Fruit fly (Drosophila melanogaster) whole organism, embryonic: Measurements from ENCODE around the gene Nf-YC.

Experiments
- Asciz ChIP-seq: fragments of 200-800 bp; sonication (Bioruptor generic); optimal IDR thresholded peaks from 2 replicates; lab custom pipeline; 2017; ENCODE audit warnings: missing biosample characterization, mild to moderate bottlenecking, missing genetic modification characterization, missing genetic modification reagents
- BEAF-32 ChIP-seq: fragments of 200-800 bp; sonication (Bioruptor generic); optimal IDR thresholded peaks from 3 replicates; lab custom pipeline; 2017; ENCODE audit warnings: missing biosample characterization, missing genetic modification characterization, mild to moderate bottlenecking, moderate library complexity, missing genetic modification reagents
- Bgb ChIP-seq: fragments of 200-800 bp; sonication (Bioruptor generic); IDR thresholded peaks from 2 replicates; pipeline ENCODE4 v1.3.6; 2022; ENCODE audit warnings: missing biosample characterization, missing genetic modification characterization; ENCODE audit not compliant: partially characterized antibody
- CG15269 ChIP-seq: fragments of 200-800 bp; sonication (Bioruptor generic); optimal IDR thresholded peaks from 2 replicates; lab custom pipeline; 2018; ENCODE audit warnings: missing biosample characterization, mild to moderate bottlenecking, missing genetic modification characterization, moderate library complexity
- CG15514 ChIP-seq: fragments of 200-800 bp; sonication (Bioruptor generic); optimal IDR thresholded peaks from 3 replicates; lab custom pipeline; 2017; ENCODE audit warnings: missing biosample characterization, missing genetic modification characterization, mild to moderate bottlenecking, moderate library complexity, missing genetic modification reagents
- CG17186 ChIP-seq: fragments of 200-800 bp; sonication (Bioruptor generic); optimal IDR thresholded peaks from 3 replicates; lab custom pipeline; 2017; ENCODE audit warnings: missing biosample characterization, missing genetic modification reagents, missing genetic modification characterization
- CG2116 ChIP-seq: fragments of 200-800 bp; sonication (Bioruptor generic); optimal IDR thresholded peaks from 3 replicates; lab custom pipeline; 2018; ENCODE audit warnings: missing biosample characterization, mild to moderate bottlenecking, missing genetic modification characterization
- CG6791 ChIP-seq: fragments of 200-800 bp; sonication (Bioruptor generic); IDR thresholded peaks from 3 replicates; pipeline ENCODE4 v1.3.6; 2022; ENCODE audit warnings: missing biosample characterization, missing genetic modification characterization; ENCODE audit not compliant: partially characterized antibody
- CG7963 ChIP-seq: fragments of 200-800 bp; sonication (Bioruptor generic); IDR thresholded peaks from 3 replicates; pipeline ENCODE4 v1.3.6; 2022; ENCODE audit warnings: missing biosample characterization, missing genetic modification characterization; ENCODE audit not compliant: partially characterized antibody
- CG9797 ChIP-seq: fragments of 200-800 bp; sonication (Bioruptor generic); optimal IDR thresholded peaks from 3 replicates; lab custom pipeline; 2018; ENCODE audit warnings: missing biosample characterization, mild to moderate bottlenecking, missing genetic modification characterization
- Dll ChIP-seq: fragments of 200-800 bp; sonication (Bioruptor generic); IDR thresholded peaks from 4 replicates; pipeline ENCODE4 v1.3.6; 2022; ENCODE audit warnings: missing biosample characterization, missing genetic modification characterization; ENCODE audit not compliant: partially characterized antibody
- Dref ChIP-seq: fragments of 200-800 bp; sonication (Bioruptor generic); IDR thresholded peaks from 2 replicates; pipeline ENCODE4 v1.3.6; 2022; ENCODE audit warnings: missing biosample characterization, missing genetic modification characterization
- E2f2 ChIP-seq: fragments of 200-800 bp; sonication (Bioruptor generic); IDR thresholded peaks from 2 replicates; pipeline ENCODE4 v1.3.6; 2022; ENCODE audit warnings: missing biosample characterization, missing genetic modification characterization
- HLH4C ChIP-seq: fragments of 200-800 bp; sonication (Bioruptor generic); IDR thresholded peaks from 3 replicates; pipeline ENCODE4 v1.3.6; 2022; ENCODE audit warnings: missing biosample characterization, missing genetic modification characterization; ENCODE audit not compliant: partially characterized antibody
- Hr3 ChIP-seq: fragments of 200-800 bp; sonication (Bioruptor generic); optimal IDR thresholded peaks from 3 replicates; lab custom pipeline; 2016; ENCODE audit warnings: missing biosample characterization, missing genetic modification characterization
- Lpt ChIP-seq: fragments of >200 bp; optimal IDR thresholded peaks from 2 replicates; lab custom pipeline; 2018; ENCODE audit warnings: missing biosample characterization, missing genetic modification characterization
- Myb ChIP-seq: fragments of 200-800 bp; sonication (Bioruptor generic); optimal IDR thresholded peaks from 2 replicates; lab custom pipeline; 2016; ENCODE audit warnings: missing biosample characterization, missing genetic modification characterization
- Sin3A ChIP-seq: fragments of >200 bp; optimal IDR thresholded peaks from 2 replicates; lab custom pipeline; 2018
- Sry-β ChIP-seq: fragments of 200-800 bp; sonication (Bioruptor generic); optimal IDR thresholded peaks from 2 replicates; lab custom pipeline; 2018; ENCODE audit warnings: missing biosample characterization, mild to moderate bottlenecking, missing genetic modification characterization, moderate library complexity
- Stat92E ChIP-seq, 3 experiments: fragments of >200 bp in 2 of 3; fragments of 200-800 bp in 1 of 3; sonication (Bioruptor generic) in 1 of 3; optimal IDR thresholded peaks; 2 replicates each; lab custom pipeline; 2017 to 2019; ENCODE audit warnings: missing biosample characterization in 3 of 3, missing genetic modification characterization in 3 of 3, mild to moderate bottlenecking in 1 of 3, moderate library complexity in 1 of 3
- Usf ChIP-seq: fragments of 200-800 bp; sonication (Bioruptor generic); optimal IDR thresholded peaks from 2 replicates; lab custom pipeline; 2017; ENCODE audit warnings: missing genotype, missing biosample characterization, missing genetic modification characterization
- YL-1 ChIP-seq: fragments of 200-800 bp; sonication (Bioruptor generic); optimal IDR thresholded peaks from 3 replicates; lab custom pipeline; 2017; ENCODE audit warnings: missing biosample characterization, mild to moderate bottlenecking, missing genetic modification characterization
- amos ChIP-seq: fragments of 200-800 bp; sonication (Bioruptor generic); IDR thresholded peaks from 2 replicates; pipeline ENCODE4 v1.3.6; 2022; ENCODE audit warnings: missing biosample characterization, missing genetic modification characterization; ENCODE audit not compliant: partially characterized antibody
- bbx ChIP-seq: fragments of 200-800 bp; sonication (Bioruptor generic); IDR thresholded peaks from 2 replicates; pipeline ENCODE4 v1.3.6; 2022; ENCODE audit warnings: missing biosample characterization, missing genetic modification characterization; ENCODE audit not compliant: partially characterized antibody
- cg ChIP-seq: fragments of 200-800 bp; sonication (Bioruptor generic); optimal IDR thresholded peaks from 3 replicates; lab custom pipeline; 2019; ENCODE audit warnings: missing biosample characterization, mild to moderate bottlenecking, missing genetic modification characterization, moderate library complexity
- chif ChIP-seq, 2 experiments: fragments of 200-800 bp; sonication (Bioruptor generic); optimal IDR thresholded peaks; 3 replicates each; lab custom pipeline; 2016; ENCODE audit warnings: missing biosample characterization in 2 of 2, missing genetic modification characterization in 2 of 2
- chinmo ChIP-seq: fragments of 200-800 bp; sonication (Bioruptor generic); IDR thresholded peaks from 4 replicates; pipeline ENCODE4 v1.3.6; 2022; ENCODE audit warnings: missing biosample characterization, missing genetic modification characterization; ENCODE audit not compliant: partially characterized antibody
- dan ChIP-seq: fragments of 200-800 bp; sonication (Bioruptor generic); IDR thresholded peaks from 2 replicates; pipeline ENCODE4 v1.3.6; 2022; ENCODE audit warnings: missing biosample characterization, missing genetic modification characterization
- dm ChIP-seq: fragments of 200-800 bp; sonication (Bioruptor generic); optimal IDR thresholded peaks from 3 replicates; lab custom pipeline; 2016; ENCODE audit warnings: missing biosample characterization, missing genetic modification characterization
- ind ChIP-seq: fragments of 200-800 bp; sonication (Bioruptor generic); optimal IDR thresholded peaks from 3 replicates; lab custom pipeline; 2016; ENCODE audit warnings: missing biosample characterization, missing genetic modification characterization
- lola ChIP-seq, 3 experiments: fragments of >200 bp in 2 of 3; fragments of 200-800 bp in 1 of 3; sonication (Bioruptor generic) in 1 of 3; optimal IDR thresholded peaks; 2 replicates each; lab custom pipeline; 2017 to 2019; ENCODE audit warnings: missing biosample characterization in 3 of 3, missing genetic modification characterization in 3 of 3, mild to moderate bottlenecking in 1 of 3, moderate library complexity in 1 of 3
- mirr ChIP-seq: fragments of 200-800 bp; sonication (Bioruptor generic); optimal IDR thresholded peaks from 3 replicates; lab custom pipeline; 2018; ENCODE audit warnings: missing biosample characterization, mild to moderate bottlenecking, missing genetic modification characterization
- mld ChIP-seq: fragments of 200-800 bp; sonication (Bioruptor generic); IDR thresholded peaks from 3 replicates; pipeline ENCODE4 v1.3.6; 2022; ENCODE audit warnings: missing biosample characterization, missing genetic modification characterization; ENCODE audit not compliant: partially characterized antibody
- nerfin-2 ChIP-seq: fragments of 200-800 bp; sonication (Bioruptor generic); IDR thresholded peaks from 2 replicates; pipeline ENCODE4 v1.3.6; 2022; ENCODE audit warnings: missing biosample characterization, missing genetic modification characterization; ENCODE audit not compliant: partially characterized antibody
- nom ChIP-seq: fragments of 200-800 bp; sonication (Bioruptor generic); optimal IDR thresholded peaks from 2 replicates; lab custom pipeline; 2017; ENCODE audit warnings: missing biosample characterization, missing genetic modification characterization, mild to moderate bottlenecking, moderate library complexity, missing genetic modification reagents
- phol ChIP-seq: fragments of 200-800 bp; sonication (Bioruptor generic); optimal IDR thresholded peaks from 3 replicates; lab custom pipeline; 2018; ENCODE audit warnings: missing biosample characterization, mild to moderate bottlenecking, missing genetic modification characterization, moderate library complexity
- pum ChIP-seq: fragments of 200-800 bp; sonication (Bioruptor generic); optimal IDR thresholded peaks from 2 replicates; lab custom pipeline; 2016; ENCODE audit warnings: missing biosample characterization, missing genetic modification characterization
- pzg ChIP-seq: fragments of 200-800 bp; sonication (Bioruptor generic); optimal IDR thresholded peaks from 3 replicates; lab custom pipeline; 2018; ENCODE audit warnings: missing biosample characterization, mild to moderate bottlenecking, missing genetic modification characterization, moderate library complexity
- ranshi ChIP-seq: fragments of 200-800 bp; sonication (Bioruptor generic); IDR thresholded peaks from 2 replicates; pipeline ENCODE4 v1.3.6; 2022; ENCODE audit warnings: missing biosample characterization, missing genetic modification characterization
- row ChIP-seq: fragments of 200-800 bp; sonication (Bioruptor generic); IDR thresholded peaks from 3 replicates; pipeline ENCODE4 v1.3.6; 2022; ENCODE audit warnings: missing biosample characterization, missing genetic modification characterization
- salm ChIP-seq: fragments of 200-800 bp; sonication (Bioruptor generic); optimal IDR thresholded peaks from 2 replicates; lab custom pipeline; 2018; ENCODE audit warnings: missing biosample characterization, mild to moderate bottlenecking, missing genetic modification characterization
- sna ChIP-seq: fragments of 200-800 bp; sonication (Bioruptor generic); IDR thresholded peaks from 2 replicates; pipeline ENCODE4 v1.3.6; 2022; ENCODE audit warnings: missing biosample characterization, missing genetic modification characterization; ENCODE audit not compliant: partially characterized antibody
- sr ChIP-seq: fragments of 200-800 bp; sonication (Bioruptor generic); IDR thresholded peaks from 3 replicates; pipeline ENCODE4 v1.3.6; 2022; ENCODE audit warnings: missing biosample characterization, missing genetic modification characterization
- trem ChIP-seq: fragments of 200-800 bp; optimal IDR thresholded peaks from 3 replicates; lab custom pipeline; 2019; ENCODE audit warnings: missing biosample characterization, mild to moderate bottlenecking, missing genetic modification characterization, moderate library complexity
- unc-4 ChIP-seq: fragments of 200-800 bp; sonication (Bioruptor generic); IDR thresholded peaks from 2 replicates; pipeline ENCODE4 v1.3.6; 2022; ENCODE audit warnings: missing biosample characterization, missing genetic modification characterization; ENCODE audit not compliant: partially characterized antibody
- vnd ChIP-seq: fragments of 200-800 bp; sonication (Bioruptor generic); IDR thresholded peaks from 3 replicates; pipeline ENCODE4 v1.3.6; 2022; ENCODE audit warnings: missing biosample characterization, missing genetic modification characterization; ENCODE audit not compliant: partially characterized antibody
- wek ChIP-seq: fragments of 200-800 bp; sonication (Bioruptor generic); optimal IDR thresholded peaks from 3 replicates; lab custom pipeline; 2018; ENCODE audit warnings: missing biosample characterization, mild to moderate bottlenecking, missing genetic modification characterization, moderate library complexity
- zen2 ChIP-seq: fragments of 200-800 bp; sonication (Bioruptor generic); IDR thresholded peaks from 3 replicates; pipeline ENCODE4 v1.3.6; 2022; ENCODE audit warnings: missing biosample characterization, missing genetic modification characterization; ENCODE audit not compliant: partially characterized antibody

The Nf-YC gene

dm6 chrX:6824203-6824602 is 3.5 kb upstream of the Nf-YC start, which contains the start of gene nonC (continued):
- TF ChIP-seq ranshi (GFP tag; lab: Robert Waterston, UW) (no peak), Dll (GFP tag; lab: Robert Waterston, UW) (peak; percentile 95), CG15514 (GFP tag; lab: Kevin White, UChicago) (peak; percentile 55), dm (GFP tag; lab: Kevin White, UChicago) (peak; percentile 30), mirr (no peak), CG9797 (GFP tag; lab: Kevin White, UChicago) (peak; percentile 55), nerfin-2 (GFP tag; lab: Robert Waterston, UW) (peak; percentile 87), sna (GFP tag; lab: Robert Waterston, UW) (peak; percentile 91), ind (GFP tag; lab: Kevin White, UChicago) (no peak), nom (no peak), mld (GFP tag; lab: Robert Waterston, UW) (peak; percentile 70; the same call in 2 of the 3 replicates), dan (no peak), salm (no peak), CG15269 (tag; lab: Kevin White, UChicago) (no peak), Stat92E (GFP tag; optimal IDR thresholded peaks at IDR 0.05; lab: Kevin White, UChicago) (no peak), Usf (GFP tag; lab: Kevin White, UChicago) (no peak), Dref (peak; percentile 67), YL-1 (peak; percentile 28), Sin3A (lab: Kevin White, UChicago) (peak; percentile 85), bbx (peak; percentile 85), pum (GFP tag; lab: Kevin White, UChicago) (no peak), Asciz (GFP tag; lab: Kevin White, UChicago) (no peak), phol (tag; lab: Kevin White, UChicago) (peak; percentile 34), cg (peak; percentile 11), wek (GFP tag; lab: Kevin White, UChicago) (no peak), Sry-β (GFP tag; lab: Kevin White, UChicago) (peak; percentile 91), pzg (GFP tag; lab: Kevin White, UChicago) (peak; percentile 70), zen2 (GFP tag; lab: Robert Waterston, UW) (peak; percentile 78), chif (GFP tag; optimal IDR thresholded peaks at IDR 0.05; lab: Kevin White, UChicago) (no peak), BEAF-32 (GFP tag; lab: Kevin White, UChicago) (peak; percentile 90), Hr3 (no peak), Bgb (peak; percentile 89), E2f2 (GFP tag; lab: Robert Waterston, UW) (peak; percentile 87), amos (peak; percentile 87), CG6791 (GFP tag; lab: Robert Waterston, UW) (peak; percentile 78), lola (GFP tag; optimal IDR thresholded peaks at IDR 0.05; lab: Kevin White, UChicago) (no peak), Lpt (GFP tag; lab: Kevin White, UChicago) (no peak), vnd (peak; percentile 88), CG2116 (GFP tag; lab: Kevin White, UChicago) (peak; percentile 88), row (GFP tag; lab: Robert Waterston, UW) (peak; percentile 56), CG17186 (peak; percentile 82), Myb (GFP tag; lab: Kevin White, UChicago) (peak; percentile 34), sr (GFP tag; lab: Robert Waterston, UW) (no peak), unc-4 (GFP tag; lab: Robert Waterston, UW) (peak; percentile 81), trem (tag; lab: Kevin White, UChicago) (peak; percentile 70), CG7963 (GFP tag; lab: Robert Waterston, UW) (peak; percentile 65; the same call in 2 of the 3 replicates), HLH4C (GFP tag; lab: Robert Waterston, UW) (peak; percentile 90), chinmo (GFP tag; lab: Robert Waterston, UW) (peak; percentile 72; the same call in 2 of the 4 replicates)
